Fruit fly (Drosophila melanogaster): ENCODE results near the gene Nmdar1.
A peak's percentile ranks its signal among the peaks of the same experiment; 100 is the strongest.

Gene Nmdar1

dm6 chr3R:5563420-5563819, 40.3 kb upstream of the Nmdar1 start, which contains the start of gene Pi4KIIalpha:
Pi4KIIalpha (minus strand) TSS chr3R:5563652.
- no peak for TF ChIP-seq Rel (GFP tag; optimal IDR thresholded peaks at IDR 0.05)
- TF ChIP-seq Rel (tag; optimal IDR thresholded peaks at IDR 0.05): peak; percentile 41
- TF ChIP-seq woc (GFP tag; optimal IDR thresholded peaks at IDR 0.05): no peak

dm6 chr3R:5562956-5563355, 39.8 kb upstream of the Nmdar1 start:
- TF ChIP-seq Rel (GFP tag; optimal IDR thresholded peaks at IDR 0.05) (no peak), Rel (tag; optimal IDR thresholded peaks at IDR 0.05) (no peak)

DNA sequence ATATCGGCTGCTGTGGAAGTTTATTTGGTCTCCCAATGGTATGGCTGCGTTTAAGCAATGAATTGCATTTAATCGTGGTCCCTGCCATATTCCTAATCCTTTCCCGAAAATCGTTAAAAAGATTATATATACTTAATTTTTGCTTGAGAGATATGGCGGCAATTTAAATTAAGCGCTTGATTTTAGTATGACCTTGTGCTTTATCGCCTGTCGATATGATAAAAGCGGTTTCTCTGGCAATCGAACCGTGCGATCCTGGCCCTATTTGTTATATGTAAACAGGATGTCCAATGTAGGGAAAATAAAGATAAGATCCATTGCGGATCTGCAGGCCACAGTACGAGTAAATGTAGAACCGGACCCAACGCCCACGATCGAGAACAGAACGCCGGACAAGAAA, 31.7 kb upstream of the Nmdar1 start, which contains the start of gene Snm1:
Gene Snm1 (plus strand): TSS at position 233 of the 400 bp plus-strand sequence.
- no peak for TF ChIP-seq Hnf4 (GFP tag; optimal IDR thresholded peaks at IDR 0.05)
- no peak for TF ChIP-seq sv (GFP tag; optimal IDR thresholded peaks at IDR 0.05)
- no peak for TF ChIP-seq usp (GFP tag; optimal IDR thresholded peaks at IDR 0.05)
- peak; percentile 91 for TF ChIP-seq Vsx2 (GFP tag; optimal IDR thresholded peaks at IDR 0.05; ENCODE audit: partially characterized antibody)
- peak; percentile 71 for TF ChIP-seq Dif (GFP tag; optimal IDR thresholded peaks at IDR 0.05; ENCODE audit: partially characterized antibody)
- no peak for TF ChIP-seq Mio (GFP tag; optimal IDR thresholded peaks at IDR 0.05)
- no peak for TF ChIP-seq Sp1 (GFP tag; optimal IDR thresholded peaks at IDR 0.05)
- TF ChIP-seq pan (optimal IDR thresholded peaks at IDR 0.05): no peak
- TF ChIP-seq CrebA (GFP tag; optimal IDR thresholded peaks at IDR 0.05; ENCODE audit: borderline replicate concordance): no peak
- no peak for TF ChIP-seq Abd-B (GFP tag; optimal IDR thresholded peaks at IDR 0.05)
- TF ChIP-seq OdsH (GFP tag; optimal IDR thresholded peaks at IDR 0.05): no peak
- TF ChIP-seq rgr (GFP tag; optimal IDR thresholded peaks at IDR 0.05): no peak

DNA sequence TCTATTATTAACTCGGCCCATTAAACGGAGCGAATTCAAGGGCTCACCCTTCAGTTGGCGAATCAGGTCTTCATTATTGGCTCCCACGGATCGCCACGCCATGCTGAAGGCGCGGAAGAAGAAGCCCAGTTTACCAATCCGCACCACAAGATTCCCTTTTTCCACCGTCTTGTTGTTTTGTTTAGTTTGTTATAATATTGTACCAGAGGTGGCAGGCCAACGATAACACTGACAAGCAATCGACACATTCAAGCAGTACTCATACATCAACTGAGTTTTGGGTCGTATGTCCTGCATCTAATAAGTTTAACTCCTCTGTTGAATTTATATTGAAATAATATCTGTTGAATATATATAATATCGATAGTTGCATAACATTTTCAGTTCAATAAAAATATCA, 31.0 kb upstream of the Nmdar1 start, which contains the start of gene Pcmt:
Gene Pcmt (minus strand): TSS at position 235 of the 400 bp plus-strand sequence.
- TF ChIP-seq br (GFP tag; optimal IDR thresholded peaks at IDR 0.05): no peak
- no peak for TF ChIP-seq brk (GFP tag; optimal IDR thresholded peaks at IDR 0.05)
- no peak for TF ChIP-seq Dif (GFP tag; optimal IDR thresholded peaks at IDR 0.05; ENCODE audit: partially characterized antibody)
- no peak for TF ChIP-seq sage (GFP tag; optimal IDR thresholded peaks at IDR 0.05)
- TF ChIP-seq Dfd (GFP tag; optimal IDR thresholded peaks at IDR 0.05): no peak
- TF ChIP-seq Vsx2 (GFP tag; optimal IDR thresholded peaks at IDR 0.05; ENCODE audit: partially characterized antibody): no peak
- no peak for TF ChIP-seq Mio (GFP tag; optimal IDR thresholded peaks at IDR 0.05)
- TF ChIP-seq lola (GFP tag; optimal IDR thresholded peaks at IDR 0.05): no peak
- TF ChIP-seq GATAd (GFP tag; optimal IDR thresholded peaks at IDR 0.05): no peak
- no peak for TF ChIP-seq pan (optimal IDR thresholded peaks at IDR 0.05)
- no peak for TF ChIP-seq tai (GFP tag; optimal IDR thresholded peaks at IDR 0.05)
- TF ChIP-seq fru (GFP tag; optimal IDR thresholded peaks at IDR 0.05): no peak
- no peak for TF ChIP-seq dmrt93B (GFP tag; optimal IDR thresholded peaks at IDR 0.05)
- no peak for TF ChIP-seq Abd-B (GFP tag; optimal IDR thresholded peaks at IDR 0.05)
- no peak for TF ChIP-seq usp (GFP tag; optimal IDR thresholded peaks at IDR 0.05)
- no peak for TF ChIP-seq dsf (GFP tag; optimal IDR thresholded peaks at IDR 0.05; ENCODE audit: borderline replicate concordance)
- TF ChIP-seq Sp1 (GFP tag; optimal IDR thresholded peaks at IDR 0.05): no peak
- no peak for TF ChIP-seq foxo (GFP tag; optimal IDR thresholded peaks at IDR 0.05)
- no peak for TF ChIP-seq dl (GFP tag; optimal IDR thresholded peaks at IDR 0.05; ENCODE audit: insufficient read depth in 1 of 2, partially characterized antibody in 2 of 2)
- TF ChIP-seq h (GFP tag; optimal IDR thresholded peaks at IDR 0.05): no peak

DNA sequence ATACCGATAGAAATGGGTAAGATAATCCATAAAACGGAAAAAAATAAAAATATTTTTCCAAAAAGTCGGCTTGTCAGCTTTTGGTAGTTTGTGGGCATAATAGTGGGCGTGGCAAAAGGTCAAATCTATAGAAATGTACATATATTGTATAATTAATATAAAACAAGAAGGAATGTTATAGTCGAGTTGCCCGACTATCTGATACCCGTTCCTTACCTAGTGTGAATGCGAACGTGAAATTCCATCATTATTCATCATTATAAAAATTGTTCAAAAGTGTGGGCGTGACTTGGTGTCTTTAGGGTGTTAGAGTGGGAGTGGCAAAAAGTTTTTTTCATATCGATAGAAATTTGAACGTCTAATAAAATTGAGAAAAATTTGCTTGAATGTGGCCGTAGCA, 28.5 kb upstream of the Nmdar1 start:
- no peak for TF ChIP-seq GATAd (GFP tag; optimal IDR thresholded peaks at IDR 0.05)
- no peak for TF ChIP-seq dmrt93B (GFP tag; optimal IDR thresholded peaks at IDR 0.05)

dm6 chr3R:5551068-5551467, 27.9 kb upstream of the Nmdar1 start, which contains the start of gene mia:
mia (minus strand) TSS chr3R:5551168.
- TF ChIP-seq CG9705 (GFP tag; optimal IDR thresholded peaks at IDR 0.05) (no peak), HLH106 (tag; optimal IDR thresholded peaks at IDR 0.05) (no peak), usp (GFP tag; optimal IDR thresholded peaks at IDR 0.05) (no peak), ey (GFP tag; optimal IDR thresholded peaks at IDR 0.05) (no peak), dl (GFP tag; optimal IDR thresholded peaks at IDR 0.05; ENCODE audit: insufficient read depth in 1 of 2, partially characterized antibody in 2 of 2) (no peak), Abd-B (GFP tag; optimal IDR thresholded peaks at IDR 0.05) (no peak), CG32264 (GFP tag; optimal IDR thresholded peaks at IDR 0.05) (no peak), br (GFP tag; optimal IDR thresholded peaks at IDR 0.05) (no peak), foxo (GFP tag; optimal IDR thresholded peaks at IDR 0.05) (no peak), pan (optimal IDR thresholded peaks at IDR 0.05) (no peak), Hr78 (GFP tag; optimal IDR thresholded peaks at IDR 0.05) (no peak)
